Fruit fly (Drosophila melanogaster): ENCODE results near the gene CG10068.
A peak's percentile ranks its signal among the peaks of the same experiment; 100 is the strongest.

CG10068 gene

DNA sequence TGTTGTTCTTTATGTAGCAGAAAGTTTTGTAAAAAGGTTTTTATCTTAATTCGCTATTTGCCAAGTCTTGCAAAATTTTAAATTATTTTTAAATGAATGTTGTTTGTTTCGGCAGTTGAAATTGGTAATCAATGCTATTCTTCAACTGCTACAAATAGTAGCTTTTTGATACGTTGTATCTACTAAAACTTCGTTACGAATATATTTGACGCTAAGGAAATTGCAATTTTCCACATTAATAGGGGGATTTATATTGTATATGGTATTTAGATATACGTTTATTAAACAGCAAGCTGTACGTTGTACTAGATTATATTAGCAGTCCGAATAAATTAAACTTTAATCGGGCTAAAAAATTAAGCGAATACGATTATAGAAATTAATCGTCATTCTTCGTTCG lies 3.4 kb upstream of the CG10068 start, which contains the start of gene CG31493:
TSS of gene CG31493 (plus strand) at position 301 of the 400 bp plus-strand sequence.
- TF ChIP-seq dsf (GFP tag; optimal IDR thresholded peaks at IDR 0.05; ENCODE audit: borderline replicate concordance) (no peak), brk (GFP tag; optimal IDR thresholded peaks at IDR 0.05) (no peak), woc (GFP tag; optimal IDR thresholded peaks at IDR 0.05) (no peak), GATAd (GFP tag; optimal IDR thresholded peaks at IDR 0.05) (no peak), sv (GFP tag; optimal IDR thresholded peaks at IDR 0.05) (no peak), ey (GFP tag; optimal IDR thresholded peaks at IDR 0.05) (no peak), Sp1 (GFP tag; optimal IDR thresholded peaks at IDR 0.05) (no peak), Abd-B (GFP tag; optimal IDR thresholded peaks at IDR 0.05) (no peak), psq (GFP tag; optimal IDR thresholded peaks at IDR 0.05) (no peak), dmrt93B (GFP tag; optimal IDR thresholded peaks at IDR 0.05) (no peak), fru (GFP tag; optimal IDR thresholded peaks at IDR 0.05) (no peak), Hr83 (GFP tag; optimal IDR thresholded peaks at IDR 0.05; ENCODE audit: poor library complexity, severe bottlenecking) (no peak), sage (GFP tag; optimal IDR thresholded peaks at IDR 0.05) (no peak), lola (GFP tag; optimal IDR thresholded peaks at IDR 0.05) (no peak), CG9705 (GFP tag; optimal IDR thresholded peaks at IDR 0.05) (no peak), Dfd (GFP tag; optimal IDR thresholded peaks at IDR 0.05) (no peak)

DNA sequence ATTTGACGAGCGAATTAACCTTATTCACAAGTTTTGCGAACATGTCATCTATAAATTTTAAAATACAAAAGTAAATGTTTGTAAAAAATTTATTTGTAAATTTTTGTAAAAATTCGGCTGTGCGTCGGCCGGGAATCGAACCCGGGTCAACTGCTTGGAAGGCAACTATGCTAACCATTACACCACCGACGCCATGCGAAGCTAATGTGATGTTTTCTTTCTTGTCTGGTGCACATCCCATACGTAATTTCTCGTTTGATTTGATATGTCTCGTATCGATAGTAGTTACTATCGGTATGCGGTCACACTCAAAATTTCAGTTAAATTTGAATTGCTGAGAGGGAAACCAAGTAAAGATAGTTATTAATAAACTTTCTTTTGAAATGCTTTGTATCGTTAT lies 3.0 kb upstream of the CG10068 start:
- TF ChIP-seq brk (GFP tag; optimal IDR thresholded peaks at IDR 0.05), result peak; percentile 18
- no peak for TF ChIP-seq OdsH (GFP tag; optimal IDR thresholded peaks at IDR 0.05)
- TF ChIP-seq GATAd (GFP tag; optimal IDR thresholded peaks at IDR 0.05), result no peak
- no peak for TF ChIP-seq Abd-B (GFP tag; optimal IDR thresholded peaks at IDR 0.05)
- TF ChIP-seq HLH106 (tag; optimal IDR thresholded peaks at IDR 0.05), result no peak
- no peak for TF ChIP-seq Hr83 (GFP tag; optimal IDR thresholded peaks at IDR 0.05; ENCODE audit: poor library complexity, severe bottlenecking)
- no peak for TF ChIP-seq dmrt93B (GFP tag; optimal IDR thresholded peaks at IDR 0.05)
- TF ChIP-seq Hnf4 (GFP tag; optimal IDR thresholded peaks at IDR 0.05), result peak; percentile 60
- TF ChIP-seq Jra (GFP tag; optimal IDR thresholded peaks at IDR 0.05), result peak; percentile 7

DNA sequence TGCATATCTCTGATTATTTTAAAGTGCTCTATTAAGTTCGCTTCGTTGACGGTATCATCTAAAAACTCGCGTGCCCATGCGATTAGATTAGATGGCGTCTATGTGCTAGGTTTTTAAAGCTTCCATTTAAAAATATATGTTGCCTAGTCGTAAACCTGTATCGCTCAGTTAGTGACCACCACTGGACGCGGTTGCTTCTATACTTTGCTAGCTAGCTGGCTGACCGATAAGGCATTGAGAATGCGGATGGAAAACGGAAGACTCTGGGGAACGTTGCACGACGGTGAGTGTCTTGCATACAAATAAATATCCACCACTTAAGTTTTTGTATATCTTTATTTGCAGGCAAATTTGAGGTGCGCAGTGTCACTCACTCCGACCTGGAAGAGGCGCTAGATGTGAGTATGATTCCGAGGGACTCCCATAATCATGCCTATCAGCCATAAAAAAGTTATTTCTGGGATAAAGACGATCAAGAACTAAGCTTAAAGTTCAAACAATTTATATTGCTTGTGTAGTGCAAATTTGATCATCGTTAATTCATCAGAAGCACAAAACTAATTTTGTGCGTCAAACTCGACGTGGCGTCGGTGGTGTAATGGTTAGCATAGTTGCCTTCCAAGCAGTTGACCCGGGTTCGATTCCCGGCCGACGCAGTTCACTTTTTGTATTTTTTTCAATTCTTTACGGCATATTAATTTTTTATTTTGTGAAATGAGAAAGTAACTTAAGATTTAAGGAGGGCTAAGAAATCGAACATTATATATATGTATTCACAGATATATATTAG lies 1.6 kb upstream of the CG10068 start, which contains the start of gene CG31248:
TSS of gene CG31248 (plus strand) at position 41 of the 790 bp plus-strand sequence.
- TF ChIP-seq CG9705 (GFP tag; optimal IDR thresholded peaks at IDR 0.05) (no peak), h (GFP tag; optimal IDR thresholded peaks at IDR 0.05) (peak; percentile 16)

DNA sequence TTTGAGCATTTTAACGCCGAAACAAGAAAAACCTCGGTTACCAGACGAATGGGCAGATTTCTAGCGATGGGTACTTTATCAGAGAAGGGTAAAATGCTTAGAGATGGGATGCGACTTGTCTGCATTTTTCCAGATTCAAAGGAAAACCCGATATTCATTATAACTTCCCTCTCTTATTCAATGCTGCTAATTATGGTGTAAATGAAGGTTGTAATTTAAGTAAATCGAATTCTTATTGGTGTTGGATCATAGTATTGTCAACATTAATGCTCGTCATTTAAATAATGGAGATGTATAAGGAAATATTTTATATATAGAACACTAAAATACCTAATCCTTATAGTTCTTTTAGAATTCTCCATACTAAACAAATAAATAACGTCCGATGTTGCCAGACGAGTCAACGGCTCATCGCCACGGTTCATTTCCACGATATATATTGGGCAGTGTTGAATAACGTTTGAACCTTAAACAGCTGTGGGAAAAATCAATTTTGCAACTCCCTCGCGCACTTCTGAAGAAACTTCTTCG lies 3.7 kb downstream of the CG10068 start, which contains the start of the genes Alh and CG10098:
TSS of gene Alh (minus strand) at position 77 of the 531 bp plus-strand sequence.
TSS of gene CG10098 (plus strand) at position 440 of the 531 bp plus-strand sequence.
- TF ChIP-seq Dif (GFP tag; optimal IDR thresholded peaks at IDR 0.05; ENCODE audit: partially characterized antibody), result no peak
- TF ChIP-seq psq (GFP tag; optimal IDR thresholded peaks at IDR 0.05), result peak; percentile 77
- no peak for TF ChIP-seq Hr78 (GFP tag; optimal IDR thresholded peaks at IDR 0.05)
- peak; percentile 90 for TF ChIP-seq HLH106 (tag; optimal IDR thresholded peaks at IDR 0.05)
- TF ChIP-seq sv (GFP tag; optimal IDR thresholded peaks at IDR 0.05), result peak; percentile 84
- TF ChIP-seq ey (GFP tag; optimal IDR thresholded peaks at IDR 0.05), result peak; percentile 89
- TF ChIP-seq Sp1 (GFP tag; optimal IDR thresholded peaks at IDR 0.05), result peak; percentile 81
- no peak for TF ChIP-seq CG32264 (GFP tag; optimal IDR thresholded peaks at IDR 0.05)
- TF ChIP-seq pan (optimal IDR thresholded peaks at IDR 0.05), result no peak
- TF ChIP-seq Vsx2 (GFP tag; optimal IDR thresholded peaks at IDR 0.05; ENCODE audit: partially characterized antibody), result no peak
- TF ChIP-seq Jra (GFP tag; optimal IDR thresholded peaks at IDR 0.05), result peak; percentile 88
- peak; percentile 81 for TF ChIP-seq brk (GFP tag; optimal IDR thresholded peaks at IDR 0.05)
- TF ChIP-seq Hnf4 (GFP tag; optimal IDR thresholded peaks at IDR 0.05), result peak; percentile 89
- TF ChIP-seq sage (GFP tag; optimal IDR thresholded peaks at IDR 0.05), result peak; percentile 43
- peak; percentile 91 for TF ChIP-seq dsf (GFP tag; optimal IDR thresholded peaks at IDR 0.05; ENCODE audit: borderline replicate concordance)
- TF ChIP-seq Abd-B (GFP tag; optimal IDR thresholded peaks at IDR 0.05), result no peak
- TF ChIP-seq Hr83 (GFP tag; optimal IDR thresholded peaks at IDR 0.05; ENCODE audit: poor library complexity, severe bottlenecking), result peak; percentile 96
- peak; percentile 86 for TF ChIP-seq h (GFP tag; optimal IDR thresholded peaks at IDR 0.05)
- TF ChIP-seq Myc (optimal IDR thresholded peaks at IDR 0.05), result peak; percentile 1
- peak; percentile 76 for TF ChIP-seq br (GFP tag; optimal IDR thresholded peaks at IDR 0.05)
- no peak for TF ChIP-seq lola (GFP tag; optimal IDR thresholded peaks at IDR 0.05)
- TF ChIP-seq foxo (GFP tag; optimal IDR thresholded peaks at IDR 0.05), result peak in 1 of 2 experiments; percentile 92
- peak; percentile 76 for TF ChIP-seq OdsH (GFP tag; optimal IDR thresholded peaks at IDR 0.05)
- TF ChIP-seq Mio (GFP tag; optimal IDR thresholded peaks at IDR 0.05), result peak; percentile 21
- no peak for TF ChIP-seq dl (GFP tag; optimal IDR thresholded peaks at IDR 0.05; ENCODE audit: insufficient read depth in 1 of 2, partially characterized antibody in 2 of 2)
- no peak for TF ChIP-seq Rel (GFP tag; optimal IDR thresholded peaks at IDR 0.05)
- TF ChIP-seq Rel (tag; optimal IDR thresholded peaks at IDR 0.05), result peak; percentile 21
- TF ChIP-seq CrebA (GFP tag; optimal IDR thresholded peaks at IDR 0.05; ENCODE audit: borderline replicate concordance), result no peak
- TF ChIP-seq CG9705 (GFP tag; optimal IDR thresholded peaks at IDR 0.05), result peak; percentile 79
- peak; percentile 79 for TF ChIP-seq dmrt93B (GFP tag; optimal IDR thresholded peaks at IDR 0.05)
- TF ChIP-seq usp (GFP tag; optimal IDR thresholded peaks at IDR 0.05), result no peak
- peak; percentile 84 for TF ChIP-seq fru (GFP tag; optimal IDR thresholded peaks at IDR 0.05)
- peak; percentile 84 for TF ChIP-seq rgr (GFP tag; optimal IDR thresholded peaks at IDR 0.05)
- TF ChIP-seq woc (GFP tag; optimal IDR thresholded peaks at IDR 0.05), result peak; percentile 84
- TF ChIP-seq jim (GFP tag; optimal IDR thresholded peaks at IDR 0.05), result peak; percentile 91
- TF ChIP-seq tai (GFP tag; optimal IDR thresholded peaks at IDR 0.05), result peak; percentile 94
- no peak for TF ChIP-seq N (GFP tag; optimal IDR thresholded peaks at IDR 0.05)
